Worm (Caenorhabditis elegans) whole organism, L4/young adult: ENCODE results near the gene T12B5.15.

Experiments
- W03F9.2 ChIP-seq: fragments of 150-350 bp; optimal IDR thresholded peaks from 2 replicates; lab custom pipeline; 2014; ENCODE audit warnings: missing biosample characterization, missing genetic modification characterization
- dao-5 ChIP-seq: sonication (generic microtip); optimal IDR thresholded peaks from 2 replicates; lab custom pipeline; 2016; ENCODE audit warnings: missing genotype, missing genetic modification characterization, moderate library complexity, missing compliant biosample characterization
- him-1 ChIP-seq: sonication (generic microtip); optimal IDR thresholded peaks from 2 replicates; lab custom pipeline; 2016; ENCODE audit warnings: missing genotype, missing genetic modification reagents, missing genetic modification characterization, missing compliant biosample characterization

- TF ChIP-seq W03F9.2 (tag; lab: Kevin White, UChicago) = no peak
- TF ChIP-seq him-1 = no peak
- TF ChIP-seq dao-5 = no peak
These were observed 24.4 kb upstream of the T12B5.15 start for ce11 chrIII:978889-979288.
